Fruit fly (Drosophila melanogaster) S2 (cell line): ENCODE results near the gene ddbt.

ENCODE experiments used
- CG8478 ChIP-seq: fragments of >200 bp; optimal IDR thresholded peaks from 2 replicates; lab custom pipeline; 2018
- CTCF ChIP-seq, 2 experiments: fragments of >200 bp; optimal IDR thresholded peaks; 2 replicates each; lab custom pipeline; 2018

- TF ChIP-seq CG8478 (lab: Kevin White, UChicago) (no peak), CTCF (optimal IDR thresholded peaks at IDR 0.05; lab: Kevin White, UChicago) (no peak)
Measured at dm6 chr3L:361201-361600, 44.3 kb downstream of the ddbt start, which contains the start of the genes Cdc5 and CG1233.
